Fruit fly (Drosophila melanogaster): ENCODE data around the gene CG43844.

dm6 chr3R:21935191-21935590 lies 45.9 kb downstream of the CG43844 start:
- TF ChIP-seq CG15710 (tag; optimal IDR thresholded peaks at IDR 0.05) (peak; percentile 66), CG13204 (GFP tag; optimal IDR thresholded peaks at IDR 0.05) (peak; percentile 1), rn (GFP tag; IDR thresholded peaks at IDR 0.05) (peak; percentile 37; the same call in 1 of the 2 replicates), EcR (GFP tag; optimal IDR thresholded peaks at IDR 0.05) (no peak), D1 (tag; optimal IDR thresholded peaks at IDR 0.05) (no peak), CG17806 (tag; optimal IDR thresholded peaks at IDR 0.05) (peak; percentile 79)
